Worm (Caenorhabditis elegans) whole organism, young adult: ENCODE results near the gene F56D6.18.

Experiments used
- C06A6.2 ChIP-seq: fragments of 200-800 bp; sonication (Bioruptor generic); conservative IDR thresholded peaks from 2 replicates; pipeline ENCODE4 v1.3.6; 2022; ENCODE audit warnings: missing genetic modification characterization, missing compliant biosample characterization
- C17E4.6 ChIP-seq: fragments of 200-800 bp; sonication (Bioruptor generic); IDR thresholded peaks from 2 replicates; pipeline ENCODE4 v1.3.6; 2022; ENCODE audit warnings: missing genetic modification reagents, missing genetic modification characterization, missing compliant biosample characterization
- F10E7.11 ChIP-seq: sonication (generic microtip); optimal IDR thresholded peaks from 2 replicates; lab custom pipeline; 2017; ENCODE audit warnings: mild to moderate bottlenecking, missing genetic modification characterization, moderate library complexity, missing compliant biosample characterization
- F23B12.7 ChIP-seq: sonication (generic microtip); optimal IDR thresholded peaks from 2 replicates; lab custom pipeline; 2017; ENCODE audit warnings: missing genetic modification characterization, mild to moderate bottlenecking, missing compliant biosample characterization, antibody characterized with exemption, moderate library complexity; ENCODE audit not compliant: insufficient read depth
- F57A8.1 ChIP-seq: fragments of 200-800 bp; sonication (Bioruptor generic); optimal IDR thresholded peaks from 2 replicates; lab custom pipeline; 2018; ENCODE audit warnings: mild to moderate bottlenecking, missing genetic modification characterization, moderate library complexity, missing compliant biosample characterization
- F57C9.4 ChIP-seq: sonication (generic microtip); optimal IDR thresholded peaks from 2 replicates; lab custom pipeline; 2017; ENCODE audit warnings: mild to moderate bottlenecking, missing genetic modification characterization, missing compliant biosample characterization
- K11D2.4 ChIP-seq: fragments of 200-800 bp; sonication (Bioruptor generic); IDR thresholded peaks from 2 replicates; pipeline ENCODE4 v1.3.6; 2022; ENCODE audit warnings: missing genetic modification reagents, missing genetic modification characterization, missing compliant biosample characterization
- K12H6.12 ChIP-seq: fragments of 200-800 bp; sonication (Bioruptor generic); optimal IDR thresholded peaks from 2 replicates; lab custom pipeline; 2018; ENCODE audit warnings: mild to moderate bottlenecking, missing genetic modification characterization, missing compliant biosample characterization
- T07F8.4 ChIP-seq: sonication (generic microtip); optimal IDR thresholded peaks from 2 replicates; lab custom pipeline; 2016; ENCODE audit warnings: mild to moderate bottlenecking, missing genetic modification characterization, moderate library complexity, missing compliant biosample characterization
- T26A5.8 ChIP-seq: sonication (generic microtip); optimal IDR thresholded peaks from 2 replicates; lab custom pipeline; 2016; ENCODE audit warnings: missing genetic modification characterization, missing compliant biosample characterization
- Y53F4B.3 ChIP-seq: fragments of 200-800 bp; sonication (Bioruptor generic); IDR thresholded peaks from 2 replicates; pipeline ENCODE4 v1.3.6; 2022; ENCODE audit warnings: missing genetic modification reagents, missing genetic modification characterization, missing compliant biosample characterization
- Y53G8AR.9 ChIP-seq: fragments of 200-800 bp; sonication (Bioruptor generic); conservative IDR thresholded peaks from 2 replicates; pipeline ENCODE4 v1.3.6; 2022; ENCODE audit warnings: missing genetic modification reagents, missing genetic modification characterization, missing compliant biosample characterization
- Y67H2A.10 ChIP-seq: fragments of 200-800 bp; sonication (Bioruptor generic); conservative IDR thresholded peaks from 2 replicates; pipeline ENCODE4 v1.3.6; 2022; ENCODE audit warnings: missing genetic modification reagents, missing genetic modification characterization, missing compliant biosample characterization
- Y95B8A.8 ChIP-seq: fragments of 200-800 bp; sonication (Bioruptor generic); IDR thresholded peaks from 2 replicates; pipeline ENCODE4 v1.3.6; 2022; ENCODE audit warnings: missing genetic modification reagents, missing genetic modification characterization, missing compliant biosample characterization
- ama-1 ChIP-seq, 3 experiments: fragments of 150-350 bp in 1 of 3; sonication (generic microtip) in 2 of 3; optimal IDR thresholded peaks; 2 replicates each; lab custom pipeline; 2014 to 2018; ENCODE audit warnings: missing biosample characterization in 2 of 3, missing genetic modification characterization in 2 of 3, missing genetic modification reagents in 2 of 3
- athp-1 ChIP-seq: sonication (generic microtip); optimal IDR thresholded peaks from 2 replicates; lab custom pipeline; 2017; ENCODE audit warnings: mild to moderate bottlenecking, missing genetic modification characterization, missing compliant biosample characterization
- attf-5 ChIP-seq: fragments of 200-800 bp; sonication (Bioruptor generic); optimal IDR thresholded peaks from 2 replicates; lab custom pipeline; 2018; ENCODE audit warnings: mild to moderate bottlenecking, missing genetic modification characterization, missing compliant biosample characterization
- cebp-1 ChIP-seq, 2 experiments: fragments of 200-800 bp in 1 of 2; sonication (Bioruptor generic) in 1 of 2; sonication (generic microtip) in 1 of 2; IDR thresholded peaks in 1 of 2; optimal IDR thresholded peaks in 1 of 2; 2 replicates each; pipeline versions ENCODE4 v1.3.6 to Lab custom; 2017 to 2022; ENCODE audit warnings: missing compliant biosample characterization in 2 of 2, missing genetic modification characterization in 2 of 2, mild to moderate bottlenecking in 1 of 2, missing genetic modification reagents in 1 of 2, moderate library complexity in 1 of 2
- ceh-27 ChIP-seq: fragments of 200-800 bp; sonication (Bioruptor generic); optimal IDR thresholded peaks from 2 replicates; lab custom pipeline; 2018; ENCODE audit warnings: mild to moderate bottlenecking, missing genetic modification characterization, moderate library complexity, missing compliant biosample characterization
- ceh-40 ChIP-seq: fragments of 200-800 bp; sonication (Bioruptor generic); IDR thresholded peaks from 2 replicates; pipeline ENCODE4 v1.3.6; 2022; ENCODE audit warnings: missing genetic modification characterization, missing compliant biosample characterization
- dox-1 ChIP-seq: fragments of 200-800 bp; sonication (Bioruptor generic); IDR thresholded peaks from 2 replicates; pipeline ENCODE4 v1.3.6; 2022; ENCODE audit warnings: missing genetic modification reagents, missing genetic modification characterization, missing compliant biosample characterization
- egl-18 ChIP-seq: fragments of 200-800 bp; sonication (Bioruptor generic); IDR thresholded peaks from 2 replicates; pipeline ENCODE4 v1.3.6; 2022; ENCODE audit warnings: missing genetic modification reagents, missing genetic modification characterization, missing compliant biosample characterization
- egrh-3 ChIP-seq: fragments of 200-800 bp; sonication (Bioruptor generic); IDR thresholded peaks from 2 replicates; pipeline ENCODE4 v1.3.6; 2022; ENCODE audit warnings: missing genetic modification reagents, missing genetic modification characterization, missing compliant biosample characterization
- ets-4 ChIP-seq: fragments of 200-800 bp; sonication (Bioruptor generic); optimal IDR thresholded peaks from 2 replicates; lab custom pipeline; 2018; ENCODE audit warnings: mild to moderate bottlenecking, missing genetic modification characterization, missing compliant biosample characterization
- fkh-3 ChIP-seq: sonication (generic microtip); optimal IDR thresholded peaks from 2 replicates; lab custom pipeline; 2016; ENCODE audit warnings: mild to moderate bottlenecking, missing genetic modification characterization, missing compliant biosample characterization
- hmg-1.2 ChIP-seq: fragments of 200-800 bp; sonication (Bioruptor generic); IDR thresholded peaks from 2 replicates; pipeline ENCODE4 v1.3.6; 2022; ENCODE audit warnings: missing genetic modification reagents, missing genetic modification characterization, missing compliant biosample characterization
- let-526 ChIP-seq: fragments of 200-800 bp; sonication (Bioruptor generic); IDR thresholded peaks from 2 replicates; pipeline ENCODE4 v1.3.6; 2022; ENCODE audit warnings: missing genetic modification reagents, missing genetic modification characterization, missing compliant biosample characterization
- let-607 ChIP-seq, 2 experiments: fragments of 200-800 bp in 1 of 2; sonication (Bioruptor generic) in 1 of 2; sonication (generic microtip) in 1 of 2; optimal IDR thresholded peaks; 2 replicates each; lab custom pipeline; 2016 to 2018; ENCODE audit warnings: mild to moderate bottlenecking in 2 of 2, missing compliant biosample characterization in 2 of 2, missing genetic modification characterization in 2 of 2, moderate library complexity in 2 of 2, missing genotype in 1 of 2
- lin-35 ChIP-seq, 3 experiments: fragments of 150-350 bp in 2 of 3; sonication (generic microtip) in 1 of 3; optimal IDR thresholded peaks; 2 replicates each; lab custom pipeline; 2014 to 2018; ENCODE audit warnings: missing biosample characterization in 3 of 3, missing genetic modification characterization in 3 of 3, missing genetic modification reagents in 3 of 3
- lir-1 ChIP-seq: fragments of 200-800 bp; sonication (Bioruptor generic); conservative IDR thresholded peaks from 2 replicates; pipeline ENCODE4 v1.3.6; 2022; ENCODE audit warnings: missing genetic modification reagents, missing genetic modification characterization, missing compliant biosample characterization
- lsy-27 ChIP-seq: sonication (generic microtip); optimal IDR thresholded peaks from 2 replicates; lab custom pipeline; 2017; ENCODE audit warnings: missing genetic modification characterization, mild to moderate bottlenecking, missing compliant biosample characterization, antibody characterized with exemption, missing genotype, borderline replicate concordance; ENCODE audit not compliant: insufficient read depth
- mxl-1 ChIP-seq: sonication (generic microtip); optimal IDR thresholded peaks from 2 replicates; lab custom pipeline; 2016; ENCODE audit warnings: missing genetic modification characterization, missing compliant biosample characterization
- nfyb-1 ChIP-seq: fragments of 200-800 bp; sonication (Bioruptor generic); IDR thresholded peaks from 2 replicates; pipeline ENCODE4 v1.3.6; 2022; ENCODE audit warnings: missing genetic modification reagents, missing genetic modification characterization, missing compliant biosample characterization
- nhr-120 ChIP-seq: fragments of 200-800 bp; sonication (Bioruptor generic); IDR thresholded peaks from 2 replicates; pipeline ENCODE4 v1.3.6; 2022; ENCODE audit warnings: missing genetic modification characterization, missing compliant biosample characterization
- nhr-179 ChIP-seq: sonication (generic microtip); optimal IDR thresholded peaks from 2 replicates; lab custom pipeline; 2016; ENCODE audit warnings: mild to moderate bottlenecking, missing genetic modification characterization, missing compliant biosample characterization
- nhr-27 ChIP-seq: fragments of 200-800 bp; sonication (Bioruptor generic); optimal IDR thresholded peaks from 2 replicates; lab custom pipeline; 2018; ENCODE audit warnings: mild to moderate bottlenecking, missing genetic modification characterization, moderate library complexity, missing compliant biosample characterization
- nhr-90 ChIP-seq: sonication (generic microtip); optimal IDR thresholded peaks from 2 replicates; lab custom pipeline; 2016; ENCODE audit warnings: missing genotype, mild to moderate bottlenecking, missing genetic modification characterization, missing compliant biosample characterization
- repo-1 ChIP-seq: sonication (generic microtip); optimal IDR thresholded peaks from 2 replicates; lab custom pipeline; 2017; ENCODE audit warnings: mild to moderate bottlenecking, missing genetic modification characterization, missing compliant biosample characterization
- rpc-1 ChIP-seq, 2 experiments: fragments of 150-350 bp in 1 of 2; sonication (generic microtip) in 1 of 2; optimal IDR thresholded peaks; 2 replicates each; lab custom pipeline; 2014 to 2018; ENCODE audit warnings: missing biosample characterization in 1 of 2, missing genetic modification characterization in 1 of 2, missing genetic modification reagents in 1 of 2, missing genotype in 1 of 2
- sea-2 ChIP-seq: fragments of 200-800 bp; sonication (Bioruptor generic); IDR thresholded peaks from 2 replicates; pipeline ENCODE4 v1.3.6; 2022; ENCODE audit warnings: missing genetic modification characterization, missing compliant biosample characterization
- tbp1 ChIP-seq: fragments of 200-800 bp; sonication (Bioruptor generic); optimal IDR thresholded peaks from 2 replicates; lab custom pipeline; 2018; ENCODE audit warnings: mild to moderate bottlenecking, missing genetic modification characterization, missing compliant biosample characterization
- unc-130 ChIP-seq: sonication (generic microtip); optimal IDR thresholded peaks from 2 replicates; lab custom pipeline; 2016; ENCODE audit warnings: missing genetic modification reagents, missing genetic modification characterization, missing compliant biosample characterization
- zfh-2 ChIP-seq: fragments of 200-800 bp; sonication (Bioruptor generic); conservative IDR thresholded peaks from 2 replicates; pipeline ENCODE4 v1.3.6; 2022; ENCODE audit warnings: missing genetic modification reagents, missing genetic modification characterization, missing compliant biosample characterization
- ztf-18 ChIP-seq: sonication (generic microtip); optimal IDR thresholded peaks from 2 replicates; lab custom pipeline; 2016; ENCODE audit warnings: missing genotype, mild to moderate bottlenecking, missing genetic modification characterization, missing compliant biosample characterization
- ztf-3 ChIP-seq: fragments of 200-800 bp; sonication (Bioruptor generic); optimal IDR thresholded peaks from 2 replicates; lab custom pipeline; 2018; ENCODE audit warnings: mild to moderate bottlenecking, missing genetic modification characterization, missing compliant biosample characterization
- ztf-6 ChIP-seq: fragments of 200-800 bp; sonication (Bioruptor generic); IDR thresholded peaks from 2 replicates; pipeline ENCODE4 v1.3.6; 2022; ENCODE audit warnings: missing genetic modification reagents, missing genetic modification characterization, missing compliant biosample characterization

The F56D6.18 gene

ce11 chrIV:3875260-3875659 lies 36.5 kb downstream of the F56D6.18 start (continued):
- no peak for TF ChIP-seq sea-2
- TF ChIP-seq rpc-1 (optimal IDR thresholded peaks at IDR 0.05; lab: Kevin White, UChicago) = no peak
- TF ChIP-seq rpc-1 (tag; optimal IDR thresholded peaks at IDR 0.05; lab: Kevin White, UChicago) = no peak
- peak; percentile 84 for TF ChIP-seq cebp-1 (GFP tag; IDR thresholded peaks at IDR 0.05; lab: Robert Waterston, UW)
- TF ChIP-seq cebp-1 (tag; optimal IDR thresholded peaks at IDR 0.05; lab: Kevin White, UChicago) = peak; percentile 92
- TF ChIP-seq lin-35 (GFP tag; optimal IDR thresholded peaks at IDR 0.05; lab: Kevin White, UChicago) = peak in 1 of 3 experiments; percentile 37
- TF ChIP-seq C17E4.6 = no peak
- TF ChIP-seq Y95B8A.8 (GFP tag; lab: Robert Waterston, UW) = no peak
- no peak for TF ChIP-seq ztf-18 (tag; lab: Kevin White, UChicago)
- TF ChIP-seq ets-4 = no peak
- TF ChIP-seq attf-5 (GFP tag; lab: Kevin White, UChicago) = peak; percentile 5
- TF ChIP-seq ztf-6 = no peak
- no peak for TF ChIP-seq nhr-120 (GFP tag; lab: Robert Waterston, UW)
- no peak for TF ChIP-seq K12H6.12 (tag; lab: Kevin White, UChicago)
- TF ChIP-seq egrh-3 = peak; percentile 24; the same call in 1 of the 2 replicates
- no peak for TF ChIP-seq tbp1
- TF ChIP-seq ama-1 (optimal IDR thresholded peaks at IDR 0.05; lab: Kevin White, UChicago) = no peak
- no peak for TF ChIP-seq ama-1 (GFP tag; optimal IDR thresholded peaks at IDR 0.05; lab: Kevin White, UChicago)
- no peak for TF ChIP-seq let-526 (GFP tag; lab: Robert Waterston, UW)
- no peak for TF ChIP-seq F10E7.11
- TF ChIP-seq unc-130 (GFP tag; lab: Kevin White, UChicago) = no peak
- TF ChIP-seq hmg-1.2 = peak; percentile 39; the same call in 1 of the 2 replicates
- TF ChIP-seq, all 124 proteins: peak for 10

- TF ChIP-seq Y53G8AR.9 (GFP tag; lab: Robert Waterston, UW) (no peak), ceh-27 (GFP tag; lab: Kevin White, UChicago) (peak; percentile 24), T07F8.4 (no peak), ztf-6 (no peak), ztf-3 (GFP tag; lab: Kevin White, UChicago) (no peak), F57A8.1 (no peak), let-607 (tag; optimal IDR thresholded peaks at IDR 0.05; lab: Kevin White, UChicago) (no peak), tbp1 (peak; percentile 32), athp-1 (tag; lab: Kevin White, UChicago) (no peak), K11D2.4 (GFP tag; lab: Robert Waterston, UW) (0 out of 2 replicates have a peak, but pooled peaks have one; percentile 41), nhr-27 (no peak), repo-1 (tag; lab: Kevin White, UChicago) (no peak), Y67H2A.10 (no peak), nhr-90 (tag; lab: Kevin White, UChicago) (no peak), F23B12.7 (tag; lab: Kevin White, UChicago) (no peak), lsy-27 (tag; lab: Kevin White, UChicago) (no peak), T26A5.8 (tag; lab: Kevin White, UChicago) (no peak), fkh-3 (tag; lab: Kevin White, UChicago) (no peak), C06A6.2 (no peak), ets-4 (no peak), lir-1 (GFP tag; lab: Robert Waterston, UW) (no peak), ceh-40 (GFP tag; lab: Robert Waterston, UW) (no peak), mxl-1 (tag; lab: Kevin White, UChicago) (no peak), F10E7.11 (no peak), F57C9.4 (tag; lab: Kevin White, UChicago) (no peak), cebp-1 (GFP tag; IDR thresholded peaks at IDR 0.05; lab: Robert Waterston, UW) (peak; percentile 61; the same call in 1 of the 2 replicates), cebp-1 (tag; optimal IDR thresholded peaks at IDR 0.05; lab: Kevin White, UChicago) (peak; percentile 92), nhr-179 (tag; lab: Kevin White, UChicago) (no peak), zfh-2 (0 out of 2 replicates have a peak, but pooled peaks have one; percentile 21), egl-18 (GFP tag; lab: Robert Waterston, UW) (no peak), dox-1 (GFP tag; lab: Robert Waterston, UW) (peak; percentile 46; the same call in 1 of the 2 replicates), let-526 (GFP tag; lab: Robert Waterston, UW) (no peak), Y53F4B.3 (GFP tag; lab: Robert Waterston, UW) (no peak), nfyb-1 (GFP tag; lab: Robert Waterston, UW) (no peak)
Measured at ce11 chrIV:3874417-3874816, 37.3 kb downstream of the F56D6.18 start.
